Worm (Caenorhabditis elegans) whole organism, young adult: Measurements from ENCODE around the gene cwp-3.

Experiments
- B0261.1 ChIP-seq: sonication (generic microtip); optimal IDR thresholded peaks from 2 replicates; lab custom pipeline; 2016; ENCODE audit warnings: mild to moderate bottlenecking, missing genetic modification characterization, moderate library complexity, missing compliant biosample characterization
- F39B2.1 ChIP-seq: fragments of 200-800 bp; sonication (Bioruptor generic); IDR thresholded peaks from 2 replicates; pipeline ENCODE4 v1.3.6; 2022; ENCODE audit warnings: missing genetic modification reagents, missing genetic modification characterization, missing compliant biosample characterization
- Y56A3A.18 ChIP-seq: fragments of 200-800 bp; sonication (Bioruptor generic); IDR thresholded peaks from 2 replicates; pipeline ENCODE4 v1.3.6; 2022; ENCODE audit warnings: missing genetic modification reagents, missing genetic modification characterization, missing compliant biosample characterization
- cebp-2 ChIP-seq: fragments of 200-800 bp; sonication (Bioruptor generic); IDR thresholded peaks from 2 replicates; pipeline ENCODE4 v1.3.6; 2022; ENCODE audit warnings: missing genetic modification characterization, missing compliant biosample characterization
- ceh-100 ChIP-seq: fragments of 200-800 bp; sonication (Bioruptor generic); IDR thresholded peaks from 2 replicates; pipeline ENCODE4 v1.3.6; 2022; ENCODE audit warnings: missing genetic modification reagents, missing genetic modification characterization, missing compliant biosample characterization
- ceh-58 ChIP-seq: fragments of 200-800 bp; sonication (Bioruptor generic); IDR thresholded peaks from 2 replicates; pipeline ENCODE4 v1.3.6; 2022; ENCODE audit warnings: missing genetic modification characterization, missing compliant biosample characterization
- dpl-1 ChIP-seq: fragments of 150-350 bp; optimal IDR thresholded peaks from 2 replicates; lab custom pipeline; 2014; ENCODE audit warnings: missing biosample characterization, missing genetic modification reagents, missing genetic modification characterization
- lin-35 ChIP-seq, 3 experiments: fragments of 150-350 bp in 2 of 3; sonication (generic microtip) in 1 of 3; optimal IDR thresholded peaks; 2 replicates each; lab custom pipeline; 2014 to 2018; ENCODE audit warnings: missing biosample characterization in 3 of 3, missing genetic modification characterization in 3 of 3, missing genetic modification reagents in 3 of 3
- madf-6 ChIP-seq: fragments of 200-800 bp; sonication (Bioruptor generic); IDR thresholded peaks from 2 replicates; pipeline ENCODE4 v1.3.6; 2022; ENCODE audit warnings: missing genetic modification reagents, missing genetic modification characterization, missing compliant biosample characterization
- nfyb-1 ChIP-seq: fragments of 200-800 bp; sonication (Bioruptor generic); IDR thresholded peaks from 2 replicates; pipeline ENCODE4 v1.3.6; 2022; ENCODE audit warnings: missing genetic modification reagents, missing genetic modification characterization, missing compliant biosample characterization
- repo-1 ChIP-seq: sonication (generic microtip); optimal IDR thresholded peaks from 2 replicates; lab custom pipeline; 2017; ENCODE audit warnings: mild to moderate bottlenecking, missing genetic modification characterization, missing compliant biosample characterization
- snpc-4 ChIP-seq, 5 experiments: fragments of 150-350 bp in 1 of 5; sonication (generic microtip) in 4 of 5; optimal IDR thresholded peaks; 2 replicates each; lab custom pipeline; 2014 to 2018; ENCODE audit warnings: missing genetic modification characterization in 5 of 5, missing biosample characterization in 3 of 5, antibody characterized with exemption in 2 of 5, mild to moderate bottlenecking in 2 of 5, missing compliant biosample characterization in 2 of 5, missing genotype in 2 of 5, moderate library complexity in 2 of 5, missing genetic modification reagents in 1 of 5
- unc-130 ChIP-seq: sonication (generic microtip); optimal IDR thresholded peaks from 2 replicates; lab custom pipeline; 2016; ENCODE audit warnings: missing genetic modification reagents, missing genetic modification characterization, missing compliant biosample characterization
- unc-62 ChIP-seq: fragments of 150-350 bp; optimal IDR thresholded peaks from 2 replicates; lab custom pipeline; 2014; ENCODE audit warnings: missing biosample characterization, missing genetic modification reagents, missing genetic modification characterization

- TF ChIP-seq unc-62 (GFP tag; lab: Kevin White, UChicago) (no peak), F39B2.1 (no peak), ceh-58 (GFP tag; lab: Robert Waterston, UW) (no peak), cebp-2 (GFP tag; lab: Robert Waterston, UW) (no peak), unc-130 (GFP tag; lab: Kevin White, UChicago) (no peak), nfyb-1 (GFP tag; lab: Robert Waterston, UW) (no peak), repo-1 (no peak), ceh-100 (GFP tag; lab: Robert Waterston, UW) (no peak), snpc-4 (GFP tag; optimal IDR thresholded peaks at IDR 0.05; lab: Kevin White, UChicago) (no peak), snpc-4 (tag; optimal IDR thresholded peaks at IDR 0.05; lab: Kevin White, UChicago) (no peak), madf-6 (GFP tag; lab: Robert Waterston, UW) (no peak), lin-35 (GFP tag; optimal IDR thresholded peaks at IDR 0.05; lab: Kevin White, UChicago) (no peak), Y56A3A.18 (GFP tag; lab: Robert Waterston, UW) (no peak), B0261.1 (tag; lab: Kevin White, UChicago) (no peak), dpl-1 (GFP tag; lab: Kevin White, UChicago) (no peak)
Measured at ce11 chrV:4846507-4846906, 3.9 kb downstream of the cwp-3 start.
